Worm (Caenorhabditis elegans): Measurements from ENCODE around the gene cyn-2.
A peak's percentile ranks its signal among the peaks of the same experiment; 100 is the strongest.

cyn-2 gene

ce11 chrIII:13713807-13714206, 21.3 kb downstream of the cyn-2 start:
- no peak for TF ChIP-seq ceh-44 (GFP tag; IDR thresholded peaks at IDR 0.05)
- TF ChIP-seq T26A8.4 (GFP tag; IDR thresholded peaks at IDR 0.05): peak; percentile 54; the same call in 1 of the 2 replicates
- 0 out of 2 replicates have a peak, but pooled peaks have one; percentile 12 for TF ChIP-seq hmg-1.1 (GFP tag; IDR thresholded peaks at IDR 0.05)
- TF ChIP-seq lsy-2 (tag; optimal IDR thresholded peaks at IDR 0.05): no peak
- no peak for TF ChIP-seq daf-19 (GFP tag; conservative IDR thresholded peaks at IDR 0.05)
- no peak for TF ChIP-seq tra-1 (GFP tag; IDR thresholded peaks at IDR 0.05)
- TF ChIP-seq cey-2 (tag; optimal IDR thresholded peaks at IDR 0.05; ENCODE audit: borderline replicate concordance, insufficient read depth): no peak
- TF ChIP-seq saeg-2 (GFP tag; IDR thresholded peaks at IDR 0.05): 0 out of 2 replicates have a peak, but pooled peaks have one; percentile 5
- no peak for TF ChIP-seq unc-39 (tag; optimal IDR thresholded peaks at IDR 0.05)
- TF ChIP-seq ceh-82 (tag; optimal IDR thresholded peaks at IDR 0.05): no peak
- TF ChIP-seq snpc-1.2 (GFP tag; IDR thresholded peaks at IDR 0.05): 0 out of 2 replicates have a peak, but pooled peaks have one; percentile 16
- peak; percentile 27 for TF ChIP-seq hlh-30 (tag; optimal IDR thresholded peaks at IDR 0.05; ENCODE audit: insufficient read depth)
- TF ChIP-seq F26F4.8 (GFP tag; conservative IDR thresholded peaks at IDR 0.05): no peak
- TF ChIP-seq set-16 (GFP tag; IDR thresholded peaks at IDR 0.05): peak; percentile 57
- no peak for TF ChIP-seq egl-27 (tag; optimal IDR thresholded peaks at IDR 0.05)
- no peak for TF ChIP-seq fkh-10 (GFP tag; optimal IDR thresholded peaks at IDR 0.05)
- 0 out of 2 replicates have a peak, but pooled peaks have one; percentile 2 for TF ChIP-seq madf-9 (GFP tag; conservative IDR thresholded peaks at IDR 0.05)
- no peak for TF ChIP-seq pqm-1 (tag; optimal IDR thresholded peaks at IDR 0.05)
- peak; percentile 10 for TF ChIP-seq nhr-111 (GFP tag; optimal IDR thresholded peaks at IDR 0.05)
- TF ChIP-seq aha-1 (tag): peak; percentile 84
- no peak for TF ChIP-seq mdl-1 (tag; optimal IDR thresholded peaks at IDR 0.05)
- no peak for TF ChIP-seq ZK337.2 (GFP tag; IDR thresholded peaks at IDR 0.05)
- no peak for TF ChIP-seq zag-1 (tag; optimal IDR thresholded peaks at IDR 0.05)
- no peak for TF ChIP-seq nhr-25 (tag; optimal IDR thresholded peaks at IDR 0.05; ENCODE audit: borderline replicate concordance, insufficient read depth)

- peak; percentile 17 for TF ChIP-seq F49E8.2 (tag; optimal IDR thresholded peaks at IDR 0.05; ENCODE audit: borderline replicate concordance)
- TF ChIP-seq ceh-82 (tag; optimal IDR thresholded peaks at IDR 0.05): no peak
- TF ChIP-seq daf-12 (tag; optimal IDR thresholded peaks at IDR 0.05): no peak
- no peak for TF ChIP-seq nhr-11 (tag; optimal IDR thresholded peaks at IDR 0.05)
- TF ChIP-seq F26F4.8 (GFP tag; conservative IDR thresholded peaks at IDR 0.05): no peak
- no peak for TF ChIP-seq lim-7 (GFP tag; IDR thresholded peaks at IDR 0.05)
- no peak for TF ChIP-seq zfp-3 (GFP tag; conservative IDR thresholded peaks at IDR 0.05)
These were observed 22.5 kb downstream of the cyn-2 start for ce11 chrIII:13714950-13715349.

ce11 chrIII:13716266-13716665, 23.8 kb downstream of the cyn-2 start:
- no peak for TF ChIP-seq vab-7 (GFP tag; IDR thresholded peaks at IDR 0.05)
- no peak for TF ChIP-seq ceh-28 (tag; optimal IDR thresholded peaks at IDR 0.05)
- TF ChIP-seq ztf-7 (tag; optimal IDR thresholded peaks at IDR 0.05): no peak
- TF ChIP-seq lim-7 (GFP tag; IDR thresholded peaks at IDR 0.05): no peak
- no peak for TF ChIP-seq nhr-76 (tag; optimal IDR thresholded peaks at IDR 0.05)
- TF ChIP-seq php-3 (GFP tag; IDR thresholded peaks at IDR 0.05): no peak
- peak; percentile 21; the same call in 1 of the 2 replicates for TF ChIP-seq T26A8.4 (GFP tag; IDR thresholded peaks at IDR 0.05)
- no peak for TF ChIP-seq ZK546.5 (tag; optimal IDR thresholded peaks at IDR 0.05)
- no peak for TF ChIP-seq zip-11 (GFP tag; IDR thresholded peaks at IDR 0.05)
- TF ChIP-seq nhr-111 (GFP tag; optimal IDR thresholded peaks at IDR 0.05): no peak
- no peak for TF ChIP-seq hmg-1.1 (GFP tag; IDR thresholded peaks at IDR 0.05)
- TF ChIP-seq Y48G9A.11 (GFP tag; IDR thresholded peaks at IDR 0.05): no peak
- TF ChIP-seq unc-62 (GFP tag; optimal IDR thresholded peaks at IDR 0.05 in 1 of 2): peak in 1 of 2 experiments; percentile 2
- TF ChIP-seq unc-62 (tag; optimal IDR thresholded peaks at IDR 0.05): no peak
- no peak for TF ChIP-seq zag-1 (tag; optimal IDR thresholded peaks at IDR 0.05)
- peak; percentile 34 for TF ChIP-seq nhr-48 (tag; optimal IDR thresholded peaks at IDR 0.05)
- no peak for TF ChIP-seq ceh-32 (tag; optimal IDR thresholded peaks at IDR 0.05; ENCODE audit: poor library complexity)
- TF ChIP-seq F37D6.2 (tag; optimal IDR thresholded peaks at IDR 0.05): peak; percentile 29
- no peak for TF ChIP-seq dmd-6 (GFP tag; IDR thresholded peaks at IDR 0.05)
- TF ChIP-seq snpc-1.2 (GFP tag; IDR thresholded peaks at IDR 0.05): no peak
- TF ChIP-seq aha-1 (tag): no peak
- TF ChIP-seq duxl-1 (tag; optimal IDR thresholded peaks at IDR 0.05; ENCODE audit: poor library complexity): no peak
- TF ChIP-seq ceh-82 (tag; optimal IDR thresholded peaks at IDR 0.05): no peak
- no peak for TF ChIP-seq pqm-1 (tag; optimal IDR thresholded peaks at IDR 0.05)
- TF ChIP-seq ZK337.2 (GFP tag; IDR thresholded peaks at IDR 0.05): no peak
- no peak for TF ChIP-seq cey-2 (tag; optimal IDR thresholded peaks at IDR 0.05; ENCODE audit: borderline replicate concordance, insufficient read depth)
- TF ChIP-seq nhr-10 (tag; optimal IDR thresholded peaks at IDR 0.05): no peak
- TF ChIP-seq lin-13 (GFP tag; optimal IDR thresholded peaks at IDR 0.05): no peak
- no peak for TF ChIP-seq ama-1 (optimal IDR thresholded peaks at IDR 0.05)
